Fruit fly (Drosophila melanogaster) whole organism, adult: ENCODE results near the gene Aldh7A1.

Source experiments
- CG11617 ChIP-seq: fragments of 200-800 bp; sonication (Bioruptor generic); optimal IDR thresholded peaks from 2 replicates; lab custom pipeline; 2017; ENCODE audit warnings: mild to moderate bottlenecking, missing biosample characterization, missing genetic modification reagents, missing genetic modification characterization
- CG12768 ChIP-seq: fragments of 200-800 bp; sonication (Bioruptor generic); optimal IDR thresholded peaks from 2 replicates; lab custom pipeline; 2017; ENCODE audit warnings: missing biosample characterization, missing genetic modification characterization, mild to moderate bottlenecking, moderate library complexity, missing genetic modification reagents
- CG14711 ChIP-seq: fragments of 200-800 bp; sonication (Bioruptor generic); optimal IDR thresholded peaks from 2 replicates; lab custom pipeline; 2018; ENCODE audit warnings: missing biosample characterization, mild to moderate bottlenecking, missing genetic modification characterization, moderate library complexity
- CG1620 ChIP-seq: fragments of 200-800 bp; sonication (Bioruptor generic); optimal IDR thresholded peaks from 2 replicates; lab custom pipeline; 2016; ENCODE audit warnings: missing biosample characterization, missing genetic modification characterization
- CG33017 ChIP-seq: fragments of 200-800 bp; sonication (Bioruptor generic); optimal IDR thresholded peaks from 2 replicates; lab custom pipeline; 2018; ENCODE audit warnings: missing biosample characterization, mild to moderate bottlenecking, missing genetic modification characterization, moderate library complexity
- CG5204 ChIP-seq: fragments of 200-800 bp; sonication (Bioruptor generic); optimal IDR thresholded peaks from 2 replicates; lab custom pipeline; 2016; ENCODE audit warnings: missing biosample characterization, missing genetic modification characterization
- CG7045 ChIP-seq: fragments of 200-800 bp; sonication (Bioruptor generic); optimal IDR thresholded peaks from 2 replicates; lab custom pipeline; 2017; ENCODE audit warnings: missing biosample characterization, mild to moderate bottlenecking, missing genetic modification characterization
- CG7101 ChIP-seq: fragments of 200-800 bp; sonication (Bioruptor generic); optimal IDR thresholded peaks from 2 replicates; lab custom pipeline; 2018; ENCODE audit warnings: missing biosample characterization, mild to moderate bottlenecking, missing genetic modification characterization, moderate library complexity
- Clk ChIP-seq: fragments of 200-800 bp; sonication (Bioruptor generic); optimal IDR thresholded peaks from 2 replicates; lab custom pipeline; 2017; ENCODE audit warnings: missing biosample characterization, missing genetic modification characterization
- Crg-1 ChIP-seq: fragments of 200-800 bp; sonication (Bioruptor generic); optimal IDR thresholded peaks from 2 replicates; lab custom pipeline; 2016; ENCODE audit warnings: missing biosample characterization, missing genetic modification characterization
- Hr96 ChIP-seq: fragments of 200-800 bp; sonication (Bioruptor generic); optimal IDR thresholded peaks from 2 replicates; lab custom pipeline; 2016; ENCODE audit warnings: missing biosample characterization, missing genetic modification characterization
- Mnt ChIP-seq: fragments of 200-800 bp; sonication (Bioruptor generic); optimal IDR thresholded peaks from 2 replicates; lab custom pipeline; 2016; ENCODE audit warnings: missing biosample characterization, mild to moderate bottlenecking, missing genetic modification characterization
- bab1 ChIP-seq: fragments of 200-800 bp; sonication (Bioruptor generic); optimal IDR thresholded peaks from 3 replicates; lab custom pipeline; 2019; ENCODE audit warnings: missing biosample characterization, mild to moderate bottlenecking, missing genetic modification characterization, moderate library complexity
- cic ChIP-seq: fragments of 200-800 bp; sonication (Bioruptor generic); optimal IDR thresholded peaks from 2 replicates; lab custom pipeline; 2017; ENCODE audit warnings: missing biosample characterization, mild to moderate bottlenecking, missing genetic modification characterization, moderate library complexity
- cnc ChIP-seq, 2 experiments: fragments of >200 bp; optimal IDR thresholded peaks; 2 replicates each; lab custom pipeline; 2017
- kay ChIP-seq: fragments of 200-800 bp; sonication (Bioruptor generic); peaks from one replicate; lab custom pipeline; 2016; ENCODE audit warnings: missing biosample characterization, missing genetic modification characterization, borderline replicate concordance
- ovo ChIP-seq: fragments of 200-800 bp; sonication (Bioruptor generic); optimal IDR thresholded peaks from 2 replicates; lab custom pipeline; 2016; ENCODE audit warnings: missing biosample characterization, missing genetic modification characterization
- pad ChIP-seq: fragments of 200-800 bp; sonication (Bioruptor generic); optimal IDR thresholded peaks from 3 replicates; lab custom pipeline; 2017; ENCODE audit warnings: missing biosample characterization, missing genetic modification characterization, mild to moderate bottlenecking, moderate library complexity, missing genetic modification reagents
- tj ChIP-seq: fragments of 200-800 bp; sonication (Bioruptor generic); optimal IDR thresholded peaks from 3 replicates; lab custom pipeline; 2017; ENCODE audit warnings: missing biosample characterization, mild to moderate bottlenecking, missing genetic modification characterization, moderate library complexity
- toe ChIP-seq: fragments of 200-800 bp; sonication (Bioruptor generic); optimal IDR thresholded peaks from 2 replicates; lab custom pipeline; 2016; ENCODE audit warnings: missing biosample characterization, missing genetic modification characterization

The Aldh7A1 gene

dm6 chr3L:19260278-19260803, 8.4 kb downstream of the Aldh7A1 start, which contains the start of gene nes:
TSS of gene nes (minus strand) at chr3L:19260679.
- TF ChIP-seq Crg-1 (no peak), Mnt (GFP tag; lab: Kevin White, UChicago) (peak; percentile 72), bab1 (GFP tag; lab: Kevin White, UChicago) (peak; percentile 26), CG5204 (no peak), tj (peak; percentile 48), CG7045 (GFP tag; lab: Kevin White, UChicago) (peak; percentile 11), CG12768 (GFP tag; lab: Kevin White, UChicago) (peak; percentile 45), CG33017 (tag; lab: Kevin White, UChicago) (no peak), ovo (no peak), cic (peak; percentile 92), CG14711 (tag; lab: Kevin White, UChicago) (peak; percentile 8), pad (GFP tag; lab: Kevin White, UChicago) (no peak), Hr96 (GFP tag; lab: Kevin White, UChicago) (peak; percentile 29)

DNA sequence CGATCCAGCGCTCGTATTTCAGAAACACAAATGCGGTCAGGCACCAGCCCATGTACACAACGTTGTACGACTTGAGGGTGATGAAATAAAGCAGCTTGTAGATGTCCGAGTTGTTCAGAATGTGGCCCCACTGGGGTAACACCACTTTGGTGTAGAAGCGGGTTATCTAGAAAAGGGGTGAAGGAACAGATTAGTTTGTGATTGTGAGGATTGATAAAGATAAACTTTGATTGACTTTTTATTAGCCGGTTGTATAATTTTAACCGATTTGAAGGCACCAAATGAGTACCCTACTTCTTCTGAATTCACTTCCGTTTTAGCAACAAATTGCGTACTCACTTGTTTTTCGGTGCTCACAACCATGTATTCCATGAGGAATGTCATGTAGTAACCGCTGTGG, 10.5 kb downstream of the Aldh7A1 start:
- TF ChIP-seq cic (peak; percentile 6), Clk (no peak)

dm6 chr3L:19254715-19255428, 13.8 kb downstream of the Aldh7A1 start, which contains the start of the genes mRpL21 and rept:
TSS of gene mRpL21 (minus strand) at chr3L:19255061.
TSS of gene rept (plus strand) at chr3L:19255340.
- TF ChIP-seq CG12768 (GFP tag; lab: Kevin White, UChicago) (peak; percentile 76), CG5204 (no peak), Crg-1 (peak; percentile 75), CG14711 (tag; lab: Kevin White, UChicago) (peak; percentile 41), Hr96 (GFP tag; lab: Kevin White, UChicago) (peak; percentile 64), ovo (peak; percentile 48), CG7045 (GFP tag; lab: Kevin White, UChicago) (peak; percentile 63), cnc (optimal IDR thresholded peaks at IDR 0.05; lab: Kevin White, UChicago) (no peak), Clk (no peak), CG1620 (GFP tag; lab: Kevin White, UChicago) (peak; percentile 78), tj (peak; percentile 23), cic (peak; percentile 19), Mnt (GFP tag; lab: Kevin White, UChicago) (peak; percentile 97), pad (GFP tag; lab: Kevin White, UChicago) (peak; percentile 64), CG7101 (tag; lab: Kevin White, UChicago) (peak; percentile 74), bab1 (GFP tag; lab: Kevin White, UChicago) (peak; percentile 34), toe (GFP tag; lab: Kevin White, UChicago) (peak; percentile 73), CG11617 (peak; percentile 61), CG33017 (tag; lab: Kevin White, UChicago) (peak; percentile 54), kay (GFP tag; lab: Kevin White, UChicago) (no peak)

- TF ChIP-seq toe (GFP tag; lab: Kevin White, UChicago) (no peak), CG12768 (GFP tag; lab: Kevin White, UChicago) (no peak), Hr96 (GFP tag; lab: Kevin White, UChicago) (no peak), pad (GFP tag; lab: Kevin White, UChicago) (no peak), Crg-1 (no peak), kay (GFP tag; lab: Kevin White, UChicago) (no peak), Clk (no peak), Mnt (GFP tag; lab: Kevin White, UChicago) (no peak), CG33017 (tag; lab: Kevin White, UChicago) (no peak), ovo (no peak), CG14711 (tag; lab: Kevin White, UChicago) (no peak)
Measured at dm6 chr3L:19251643-19252042, 17.1 kb downstream of the Aldh7A1 start.

- TF ChIP-seq bab1 (GFP tag; lab: Kevin White, UChicago) (no peak), toe (GFP tag; lab: Kevin White, UChicago) (no peak), pad (GFP tag; lab: Kevin White, UChicago) (no peak), CG12768 (GFP tag; lab: Kevin White, UChicago) (no peak), CG7101 (tag; lab: Kevin White, UChicago) (no peak), CG7045 (GFP tag; lab: Kevin White, UChicago) (no peak), cnc (optimal IDR thresholded peaks at IDR 0.05; lab: Kevin White, UChicago) (no peak), cic (no peak), Hr96 (GFP tag; lab: Kevin White, UChicago) (no peak), CG5204 (no peak), ovo (no peak), tj (no peak), CG11617 (no peak), kay (GFP tag; lab: Kevin White, UChicago) (no peak), CG33017 (tag; lab: Kevin White, UChicago) (no peak), Clk (no peak), Mnt (GFP tag; lab: Kevin White, UChicago) (no peak), CG14711 (tag; lab: Kevin White, UChicago) (no peak), Crg-1 (no peak)
Measured at dm6 chr3L:19237780-19238179, 30.9 kb downstream of the Aldh7A1 start.

DNA sequence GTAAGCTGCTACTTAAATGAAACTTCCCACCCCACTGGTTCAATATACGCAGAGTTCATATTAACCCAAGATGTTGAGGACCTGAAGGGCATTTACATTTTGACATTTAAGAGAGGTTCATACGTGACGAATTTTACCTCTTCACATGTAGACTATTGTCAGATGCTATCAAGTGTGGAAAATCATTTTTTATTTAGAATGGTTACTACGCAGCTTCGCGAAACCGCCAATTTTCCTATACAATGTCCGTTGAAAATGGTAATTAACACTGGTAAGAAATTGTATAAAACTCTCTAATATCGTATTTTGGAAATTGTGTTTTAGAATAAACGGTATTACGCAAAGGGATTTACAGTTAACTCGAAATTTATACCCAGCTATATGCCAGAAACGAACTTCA, 32.2 kb downstream of the Aldh7A1 start:
- no peak for TF ChIP-seq toe (GFP tag; lab: Kevin White, UChicago)
